Worm (Caenorhabditis elegans): ENCODE measurements around the gene B0024.13.

- TF ChIP-seq flt-1 (GFP tag; IDR thresholded peaks at IDR 0.05), result no peak
- TF ChIP-seq sea-1 (GFP tag; conservative IDR thresholded peaks at IDR 0.05), result no peak
- no peak for TF ChIP-seq pes-1 (GFP tag; IDR thresholded peaks at IDR 0.05)
- no peak for TF ChIP-seq hmbx-1 (tag; optimal IDR thresholded peaks at IDR 0.05)
- TF ChIP-seq hnd-1 (tag; optimal IDR thresholded peaks at IDR 0.05), result no peak
- no peak for TF ChIP-seq F13C5.2 (tag; optimal IDR thresholded peaks at IDR 0.05)
- TF ChIP-seq ama-1 (optimal IDR thresholded peaks at IDR 0.05), result no peak
- no peak for TF ChIP-seq tra-4 (tag; optimal IDR thresholded peaks at IDR 0.05)
- TF ChIP-seq hmg-4 (GFP tag; optimal IDR thresholded peaks at IDR 0.05), result no peak
Measured at ce11 chrV:10371177-10371576, 50.7 kb downstream of the B0024.13 start.

Measured in whole organism, early embryonic.